Worm (Caenorhabditis elegans) whole organism, L4 larva: ENCODE data around the gene C17C3.11.
A peak's percentile ranks its signal among the peaks of the same experiment; 100 is the strongest.

Source experiments
- D1046.2 ChIP-seq: fragments of 200-800 bp; sonication (Bioruptor generic); IDR thresholded peaks from 2 replicates; pipeline ENCODE4 v1.3.6; 2022; ENCODE audit warnings: missing genetic modification characterization, missing compliant biosample characterization
- F37D6.2 ChIP-seq: sonication (generic microtip); optimal IDR thresholded peaks from 2 replicates; lab custom pipeline; 2016; ENCODE audit warnings: mild to moderate bottlenecking, missing genetic modification characterization, missing compliant biosample characterization
- F44E2.7 ChIP-seq: fragments of 200-800 bp; sonication (Bioruptor generic); IDR thresholded peaks from 2 replicates; pipeline ENCODE4 v2.1.2; 2022; ENCODE audit warnings: missing genetic modification characterization, missing compliant biosample characterization
- F49E8.2 ChIP-seq: sonication (generic microtip); optimal IDR thresholded peaks from 2 replicates; lab custom pipeline; 2016; ENCODE audit warnings: missing compliant biosample characterization, mild to moderate bottlenecking, missing genetic modification characterization, borderline replicate concordance
- T20F7.1 ChIP-seq: fragments of 200-800 bp; sonication (Bioruptor generic); optimal IDR thresholded peaks from 2 replicates; lab custom pipeline; 2018; ENCODE audit warnings: mild to moderate bottlenecking, missing genetic modification characterization, missing compliant biosample characterization
- Y48G9A.11 ChIP-seq: fragments of 200-800 bp; sonication (Bioruptor generic); IDR thresholded peaks from 2 replicates; pipeline ENCODE4 v1.3.6; 2022; ENCODE audit warnings: missing genetic modification reagents, missing genetic modification characterization, missing compliant biosample characterization
- ZK546.5 ChIP-seq, 2 experiments: sonication (generic microtip); optimal IDR thresholded peaks; 2 replicates each; lab custom pipeline; 2017; ENCODE audit warnings: missing biosample characterization in 2 of 2, missing genetic modification characterization in 2 of 2
- ama-1 ChIP-seq: fragments of 150-350 bp; optimal IDR thresholded peaks from 2 replicates; lab custom pipeline; 2014; ENCODE audit warnings: inconsistent platforms, mixed read lengths
- ceh-44 ChIP-seq: fragments of 200-800 bp; sonication (Bioruptor generic); IDR thresholded peaks from 2 replicates; pipeline ENCODE4 v1.3.6; 2022; ENCODE audit warnings: missing genetic modification reagents, missing genetic modification characterization, missing compliant biosample characterization
- ceh-62 ChIP-seq: sonication (generic microtip); optimal IDR thresholded peaks from 2 replicates; lab custom pipeline; 2017; ENCODE audit warnings: missing biosample characterization, missing genetic modification characterization
- ctbp-1 ChIP-seq: fragments of 200-800 bp; sonication (Bioruptor generic); IDR thresholded peaks from 2 replicates; pipeline ENCODE4 v1.3.6; 2022; ENCODE audit warnings: missing genetic modification reagents, missing genetic modification characterization, missing compliant biosample characterization
- daf-12 ChIP-seq: fragments of 150-350 bp; optimal IDR thresholded peaks from 2 replicates; lab custom pipeline; 2014; ENCODE audit warnings: missing biosample characterization, missing genetic modification reagents, missing genetic modification characterization
- daf-19 ChIP-seq: fragments of 200-800 bp; sonication (Bioruptor generic); conservative IDR thresholded peaks from 2 replicates; pipeline ENCODE4 v1.3.6; 2022; ENCODE audit warnings: missing genetic modification characterization, missing compliant biosample characterization
- daf-8 ChIP-seq: fragments of 200-800 bp; sonication (Bioruptor generic); IDR thresholded peaks from 2 replicates; pipeline ENCODE4 v1.3.6; 2022; ENCODE audit warnings: missing genetic modification characterization, missing compliant biosample characterization
- dmd-8 ChIP-seq: fragments of 200-800 bp; sonication (Bioruptor generic); IDR thresholded peaks from 2 replicates; pipeline ENCODE4 v1.3.6; 2022; ENCODE audit warnings: missing genetic modification characterization, missing compliant biosample characterization
- dpl-1 ChIP-seq: fragments of 150-350 bp; optimal IDR thresholded peaks from 2 replicates; lab custom pipeline; 2014; ENCODE audit warnings: missing biosample characterization, missing genetic modification reagents, missing genetic modification characterization
- duxl-1 ChIP-seq: sonication (generic microtip); optimal IDR thresholded peaks from 2 replicates; lab custom pipeline; 2016; ENCODE audit warnings: mild to moderate bottlenecking, missing genetic modification characterization, moderate library complexity, missing compliant biosample characterization; ENCODE audit not compliant: poor library complexity
- egl-43 ChIP-seq: fragments of 200-800 bp; sonication (Bioruptor generic); IDR thresholded peaks from 2 replicates; pipeline ENCODE4 v1.3.6; 2022; ENCODE audit warnings: missing genetic modification reagents, missing genetic modification characterization, missing compliant biosample characterization
- fos-1 ChIP-seq: fragments of 150-350 bp; optimal IDR thresholded peaks from 2 replicates; lab custom pipeline; 2014; ENCODE audit warnings: missing biosample characterization, missing genetic modification characterization
- gei-8 ChIP-seq: fragments of 200-800 bp; sonication (Bioruptor generic); optimal IDR thresholded peaks from 2 replicates; lab custom pipeline; 2018; ENCODE audit warnings: mild to moderate bottlenecking, missing genetic modification characterization, missing compliant biosample characterization
- hif-1 ChIP-seq, 2 experiments: sonication (generic microtip); optimal IDR thresholded peaks; 2 replicates each; lab custom pipeline; 2016 to 2017; ENCODE audit warnings: missing compliant biosample characterization in 2 of 2, missing genetic modification characterization in 2 of 2, missing genetic modification reagents in 2 of 2, missing genotype in 2 of 2, mild to moderate bottlenecking in 1 of 2
- hlh-11 ChIP-seq: fragments of 200-800 bp; sonication (Bioruptor generic); optimal IDR thresholded peaks from 2 replicates; lab custom pipeline; 2018; ENCODE audit warnings: mild to moderate bottlenecking, missing genetic modification characterization, missing compliant biosample characterization
- hmg-1.1 ChIP-seq: fragments of 200-800 bp; sonication (Bioruptor generic); IDR thresholded peaks from 2 replicates; pipeline ENCODE4 v1.3.6; 2022; ENCODE audit warnings: missing genetic modification reagents, missing genetic modification characterization, missing compliant biosample characterization
- jun-1 ChIP-seq: fragments of 150-350 bp; optimal IDR thresholded peaks from 2 replicates; lab custom pipeline; 2014; ENCODE audit warnings: missing biosample characterization, missing genetic modification reagents, missing genetic modification characterization
- lin-15B ChIP-seq: fragments of 150-350 bp; sonication (generic microtip); optimal IDR thresholded peaks from 3 replicates; lab custom pipeline; 2014; ENCODE audit warnings: missing biosample characterization, missing genetic modification characterization
- lin-29 ChIP-seq: fragments of 200-800 bp; sonication (Bioruptor generic); IDR thresholded peaks from 2 replicates; pipeline ENCODE4 v1.3.6; 2022; ENCODE audit warnings: missing genetic modification reagents, missing genetic modification characterization, missing compliant biosample characterization
- lin-38 ChIP-seq: fragments of 200-800 bp; sonication (Bioruptor generic); IDR thresholded peaks from 2 replicates; pipeline ENCODE4 v1.3.6; 2022; ENCODE audit warnings: missing genetic modification reagents, missing genetic modification characterization, missing compliant biosample characterization
- lsy-2 ChIP-seq, 2 experiments: fragments of 150-350 bp in 1 of 2; sonication (generic microtip) in 1 of 2; optimal IDR thresholded peaks; 2 replicates each; lab custom pipeline; 2014 to 2017; ENCODE audit warnings: missing biosample characterization in 2 of 2, missing genetic modification characterization in 2 of 2
- madf-5 ChIP-seq, 2 experiments: fragments of 200-800 bp; sonication (Bioruptor generic); IDR thresholded peaks; 2 replicates each; pipeline ENCODE4 v1.3.6; 2022; ENCODE audit warnings: missing compliant biosample characterization in 2 of 2, missing genetic modification characterization in 2 of 2
- madf-9 ChIP-seq: fragments of 200-800 bp; sonication (Bioruptor generic); conservative IDR thresholded peaks from 2 replicates; pipeline ENCODE4 v1.3.6; 2022; ENCODE audit warnings: missing genetic modification reagents, missing genetic modification characterization, missing compliant biosample characterization
- mdl-1 ChIP-seq, 2 experiments: fragments of 150-350 bp in 1 of 2; sonication (generic microtip) in 1 of 2; optimal IDR thresholded peaks; 2 replicates each; lab custom pipeline; 2014 to 2017; ENCODE audit warnings: missing biosample characterization in 2 of 2, missing genetic modification characterization in 2 of 2
- mdt-29 ChIP-seq: fragments of 200-800 bp; sonication (Bioruptor generic); IDR thresholded peaks from 2 replicates; pipeline ENCODE4 v1.3.6; 2022; ENCODE audit warnings: missing genetic modification reagents, missing genetic modification characterization, missing compliant biosample characterization
- nhr-102 ChIP-seq: sonication (generic microtip); optimal IDR thresholded peaks from 2 replicates; lab custom pipeline; 2016; ENCODE audit warnings: mild to moderate bottlenecking, missing genetic modification characterization, moderate library complexity, missing compliant biosample characterization
- nhr-237 ChIP-seq: sonication (generic microtip); optimal IDR thresholded peaks from 2 replicates; lab custom pipeline; 2017; ENCODE audit warnings: missing biosample characterization, missing genetic modification characterization
- nhr-25 ChIP-seq: sonication (generic microtip); optimal IDR thresholded peaks from 2 replicates; lab custom pipeline; 2017; ENCODE audit warnings: missing genetic modification characterization, mild to moderate bottlenecking, missing compliant biosample characterization, antibody characterized with exemption, moderate library complexity, borderline replicate concordance; ENCODE audit not compliant: insufficient read depth
- nhr-28 ChIP-seq: fragments of 150-350 bp; optimal IDR thresholded peaks from 2 replicates; lab custom pipeline; 2014; ENCODE audit warnings: missing biosample characterization, missing genetic modification characterization
- nhr-41 ChIP-seq: fragments of 200-800 bp; sonication (Bioruptor generic); IDR thresholded peaks from 2 replicates; pipeline ENCODE4 v1.3.6; 2022; ENCODE audit warnings: missing genetic modification reagents, missing genetic modification characterization, missing compliant biosample characterization
- nhr-42 ChIP-seq: fragments of 200-800 bp; sonication (Bioruptor generic); IDR thresholded peaks from 2 replicates; pipeline ENCODE4 v1.3.6; 2022; ENCODE audit warnings: missing genetic modification characterization, missing compliant biosample characterization
- nhr-6 ChIP-seq: fragments of 150-350 bp; optimal IDR thresholded peaks from 2 replicates; lab custom pipeline; 2014; ENCODE audit warnings: missing biosample characterization, missing genetic modification characterization
- php-3 ChIP-seq: fragments of 200-800 bp; sonication (Bioruptor generic); IDR thresholded peaks from 2 replicates; pipeline ENCODE4 v1.3.6; 2022; ENCODE audit warnings: missing genetic modification reagents, missing genetic modification characterization, missing compliant biosample characterization
- pqm-1 ChIP-seq: sonication (generic microtip); optimal IDR thresholded peaks from 2 replicates; lab custom pipeline; 2017; ENCODE audit warnings: missing biosample characterization, missing genetic modification characterization
- rbr-2 ChIP-seq: sonication (generic microtip); optimal IDR thresholded peaks from 2 replicates; lab custom pipeline; 2016; ENCODE audit warnings: missing genotype, missing genetic modification characterization, missing compliant biosample characterization
- skn-1 ChIP-seq: fragments of 150-350 bp; optimal IDR thresholded peaks from 2 replicates; lab custom pipeline; 2014; ENCODE audit warnings: missing biosample characterization, missing genetic modification characterization
- snpc-4 ChIP-seq: fragments of 150-350 bp; optimal IDR thresholded peaks from 2 replicates; lab custom pipeline; 2014; ENCODE audit warnings: missing biosample characterization, missing genetic modification characterization
- spr-3 ChIP-seq: fragments of 200-800 bp; sonication (Bioruptor generic); optimal IDR thresholded peaks from 2 replicates; lab custom pipeline; 2018; ENCODE audit warnings: mild to moderate bottlenecking, missing genetic modification characterization, missing compliant biosample characterization
- tra-1 ChIP-seq: fragments of 200-800 bp; sonication (Bioruptor generic); IDR thresholded peaks from 2 replicates; pipeline ENCODE4 v1.3.6; 2022; ENCODE audit warnings: missing genetic modification reagents, missing genetic modification characterization, missing compliant biosample characterization
- unc-39 ChIP-seq: sonication (generic microtip); optimal IDR thresholded peaks from 2 replicates; lab custom pipeline; 2017; ENCODE audit warnings: missing biosample characterization, missing genetic modification characterization
- vab-7 ChIP-seq: fragments of 200-800 bp; sonication (Bioruptor generic); IDR thresholded peaks from 2 replicates; pipeline ENCODE4 v1.3.6; 2022; ENCODE audit warnings: missing genetic modification reagents, missing genetic modification characterization, missing compliant biosample characterization
- zip-11 ChIP-seq: fragments of 200-800 bp; sonication (Bioruptor generic); IDR thresholded peaks from 2 replicates; pipeline ENCODE4 v1.3.6; 2022; ENCODE audit warnings: missing genetic modification characterization, missing compliant biosample characterization
- ztf-7 ChIP-seq: fragments of 150-350 bp; optimal IDR thresholded peaks from 2 replicates; lab custom pipeline; 2014; ENCODE audit warnings: missing biosample characterization, missing genetic modification characterization

Gene C17C3.11

ce11 chrII:5543476-5544144 is 6.0 kb downstream of the C17C3.11 start (continued):
- TF ChIP-seq spr-3, result peak; percentile 99
- TF ChIP-seq dmd-8 (GFP tag; lab: Robert Waterston, UW), result peak; percentile 61; the same call in 1 of the 2 replicates
- peak; percentile 99 for TF ChIP-seq snpc-4 (tag; lab: Kevin White, UChicago)
- peak in 1 of 2 experiments; percentile 33; a peak in 1 of 4 replicates for TF ChIP-seq madf-5 (GFP tag; IDR thresholded peaks at IDR 0.05; lab: Robert Waterston, UW)
- peak; percentile 94 for TF ChIP-seq madf-9 (GFP tag; lab: Robert Waterston, UW)
- TF ChIP-seq nhr-237 (tag; lab: Kevin White, UChicago), result peak; percentile 65
- peak; percentile 88 for TF ChIP-seq nhr-41 (GFP tag; lab: Robert Waterston, UW)
- peak; percentile 94 for TF ChIP-seq ceh-44
- TF ChIP-seq ZK546.5 (tag; optimal IDR thresholded peaks at IDR 0.05; lab: Kevin White, UChicago), result peak; percentile 44 to 74
- TF ChIP-seq lin-29 (GFP tag; lab: Robert Waterston, UW), result peak; percentile 91
- peak; percentile 96 for TF ChIP-seq duxl-1
- peak; percentile 95 for TF ChIP-seq gei-8 (GFP tag; lab: Kevin White, UChicago)
- peak; percentile 92 for TF ChIP-seq T20F7.1 (GFP tag; lab: Kevin White, UChicago)
- TF ChIP-seq daf-8 (GFP tag; lab: Robert Waterston, UW), result peak; percentile 84; the same call in 1 of the 2 replicates
- peak; percentile 82 for TF ChIP-seq F49E8.2 (tag; lab: Kevin White, UChicago)
- TF ChIP-seq Y48G9A.11 (GFP tag; lab: Robert Waterston, UW), result peak; percentile 75
- TF ChIP-seq nhr-28, result peak; percentile 95
- TF ChIP-seq dpl-1 (GFP tag; lab: Kevin White, UChicago), result peak; percentile 85
- TF ChIP-seq lin-15B (tag; lab: Kevin White, UChicago), result peak; percentile 65
- peak; percentile 93 for TF ChIP-seq D1046.2
- TF ChIP-seq F44E2.7 (GFP tag; lab: Robert Waterston, UW), result 0 out of 2 replicates have a peak, but pooled peaks have one; percentile 69
- peak; percentile 77 for TF ChIP-seq fos-1 (tag; lab: Kevin White, UChicago)
- TF ChIP-seq nhr-6 (tag; lab: Kevin White, UChicago), result peak; percentile 93
- peak; percentile 92 for TF ChIP-seq ztf-7 (tag; lab: Kevin White, UChicago)
- TF ChIP-seq hif-1 (tag; optimal IDR thresholded peaks at IDR 0.05; lab: Kevin White, UChicago), result peak; percentile 69 to 89
- TF ChIP-seq ctbp-1, result peak; percentile 99
- TF ChIP-seq pqm-1 (tag; lab: Kevin White, UChicago), result peak; percentile 67
- peak; percentile 86 for TF ChIP-seq php-3 (GFP tag; lab: Robert Waterston, UW)
- peak; percentile 99 for TF ChIP-seq hmg-1.1 (GFP tag; lab: Robert Waterston, UW)
- TF ChIP-seq skn-1 (tag; lab: Kevin White, UChicago), result peak; percentile 69
- peak; percentile 100 for TF ChIP-seq ama-1 (lab: Kevin White, UChicago)
- TF ChIP-seq daf-19, result peak; percentile 95
- peak; percentile 94 for TF ChIP-seq vab-7 (GFP tag; lab: Robert Waterston, UW)
- 0 out of 2 replicates have a peak, but pooled peaks have one; percentile 7 for TF ChIP-seq zip-11 (GFP tag; lab: Robert Waterston, UW)
- peak; percentile 96 for TF ChIP-seq nhr-42 (GFP tag; lab: Robert Waterston, UW)
- no peak for TF ChIP-seq unc-39 (tag; lab: Kevin White, UChicago)
- TF ChIP-seq jun-1 (tag; lab: Kevin White, UChicago), result peak; percentile 97
- TF ChIP-seq F37D6.2 (tag; lab: Kevin White, UChicago), result peak; percentile 96
- no peak for TF ChIP-seq ceh-62
- no peak for TF ChIP-seq daf-12 (tag; lab: Kevin White, UChicago)
- TF ChIP-seq nhr-102 (tag; lab: Kevin White, UChicago), result peak; percentile 97
- peak; percentile 94 to 96 for TF ChIP-seq lsy-2 (tag; optimal IDR thresholded peaks at IDR 0.05; lab: Kevin White, UChicago)
- TF ChIP-seq rbr-2, result peak; percentile 98
- TF ChIP-seq lin-38, result peak; percentile 90
- TF ChIP-seq mdt-29 (GFP tag; lab: Robert Waterston, UW), result peak; percentile 99
- peak; percentile 96 for TF ChIP-seq tra-1 (GFP tag; lab: Robert Waterston, UW)
- peak; percentile 84 to 93 for TF ChIP-seq mdl-1 (tag; optimal IDR thresholded peaks at IDR 0.05; lab: Kevin White, UChicago)
- peak; percentile 99 for TF ChIP-seq egl-43 (GFP tag; lab: Robert Waterston, UW)
- peak; percentile 97 for TF ChIP-seq nhr-25 (tag; lab: Kevin White, UChicago)
- peak; percentile 97 for TF ChIP-seq hlh-11 (tag; lab: Kevin White, UChicago)
